Fruit fly (Drosophila melanogaster) whole organism, embryonic: ENCODE measurements around the gene RpL36.

Experiments
- Atf-2 ChIP-seq: fragments of 200-800 bp; sonication (Bioruptor generic); optimal IDR thresholded peaks from 2 replicates; lab custom pipeline; 2016; ENCODE audit warnings: missing biosample characterization, missing genetic modification characterization
- Atf3 ChIP-seq: fragments of 200-800 bp; sonication (Bioruptor generic); optimal IDR thresholded peaks from 3 replicates; lab custom pipeline; 2016; ENCODE audit warnings: missing biosample characterization, missing genetic modification characterization
- CG10267 ChIP-seq: fragments of 200-800 bp; sonication (Bioruptor generic); optimal IDR thresholded peaks from 2 replicates; lab custom pipeline; 2018; ENCODE audit warnings: missing biosample characterization, mild to moderate bottlenecking, missing genetic modification characterization, moderate library complexity
- CG16813 ChIP-seq: fragments of 200-800 bp; sonication (Bioruptor generic); IDR thresholded peaks from 3 replicates; pipeline ENCODE4 v1.3.6; 2022; ENCODE audit warnings: missing biosample characterization, missing genetic modification characterization; ENCODE audit not compliant: partially characterized antibody
- CG16815 ChIP-seq: fragments of 200-800 bp; sonication (Bioruptor generic); optimal IDR thresholded peaks from 3 replicates; lab custom pipeline; 2017; ENCODE audit warnings: missing biosample characterization, mild to moderate bottlenecking, missing genetic modification characterization
- CG17361 ChIP-seq: fragments of 200-800 bp; sonication (Bioruptor generic); IDR thresholded peaks from 3 replicates; pipeline ENCODE4 v1.3.6; 2022; ENCODE audit warnings: missing biosample characterization, missing genetic modification characterization
- CG18764 ChIP-seq: fragments of 200-800 bp; sonication (Bioruptor generic); optimal IDR thresholded peaks from 3 replicates; lab custom pipeline; 2016; ENCODE audit warnings: missing biosample characterization, missing genetic modification characterization
- CG2712 ChIP-seq: fragments of 200-800 bp; optimal IDR thresholded peaks from 3 replicates; lab custom pipeline; 2019; ENCODE audit warnings: missing biosample characterization, mild to moderate bottlenecking, missing genetic modification characterization, moderate library complexity
- CG32772 ChIP-seq: fragments of 200-800 bp; sonication (Bioruptor generic); IDR thresholded peaks from 2 replicates; pipeline ENCODE4 v1.3.6; 2022; ENCODE audit warnings: missing biosample characterization, missing genetic modification characterization
- CG3995 ChIP-seq: fragments of 200-800 bp; sonication (Bioruptor generic); optimal IDR thresholded peaks from 3 replicates; lab custom pipeline; 2016; ENCODE audit warnings: missing biosample characterization, missing genetic modification characterization
- CG4707 ChIP-seq: fragments of 200-800 bp; sonication (Bioruptor generic); optimal IDR thresholded peaks from 2 replicates; lab custom pipeline; 2018; ENCODE audit warnings: missing biosample characterization, mild to moderate bottlenecking, missing genetic modification characterization, moderate library complexity
- CG4730 ChIP-seq: fragments of 200-800 bp; sonication (Bioruptor generic); IDR thresholded peaks from 2 replicates; pipeline ENCODE4 v1.3.6; 2022; ENCODE audit warnings: missing biosample characterization, missing genetic modification characterization
- CG6683 ChIP-seq: fragments of 200-800 bp; sonication (Bioruptor generic); optimal IDR thresholded peaks from 2 replicates; lab custom pipeline; 2017; ENCODE audit warnings: missing biosample characterization, mild to moderate bottlenecking, missing genetic modification characterization, missing genetic modification reagents
- CG6791 ChIP-seq: fragments of 200-800 bp; sonication (Bioruptor generic); IDR thresholded peaks from 3 replicates; pipeline ENCODE4 v1.3.6; 2022; ENCODE audit warnings: missing biosample characterization, missing genetic modification characterization; ENCODE audit not compliant: partially characterized antibody
- CG6813 ChIP-seq: fragments of 200-800 bp; sonication (Bioruptor generic); optimal IDR thresholded peaks from 2 replicates; lab custom pipeline; 2017; ENCODE audit warnings: missing biosample characterization, missing genetic modification characterization, mild to moderate bottlenecking, moderate library complexity, missing genetic modification reagents
- CG6854 ChIP-seq: fragments of 200-800 bp; sonication (Bioruptor generic); optimal IDR thresholded peaks from 3 replicates; lab custom pipeline; 2017; ENCODE audit warnings: missing biosample characterization, mild to moderate bottlenecking, missing genetic modification characterization
- CG7963 ChIP-seq: fragments of 200-800 bp; sonication (Bioruptor generic); IDR thresholded peaks from 3 replicates; pipeline ENCODE4 v1.3.6; 2022; ENCODE audit warnings: missing biosample characterization, missing genetic modification characterization; ENCODE audit not compliant: partially characterized antibody
- CG8281 ChIP-seq: fragments of 200-800 bp; sonication (Bioruptor generic); optimal IDR thresholded peaks from 2 replicates; lab custom pipeline; 2018; ENCODE audit warnings: missing biosample characterization, mild to moderate bottlenecking, missing genetic modification characterization, moderate library complexity
- CG8359 ChIP-seq: fragments of 200-800 bp; sonication (Bioruptor generic); optimal IDR thresholded peaks from 2 replicates; lab custom pipeline; 2017; ENCODE audit warnings: missing biosample characterization, mild to moderate bottlenecking, missing genetic modification characterization, borderline replicate concordance
- Doc2 ChIP-seq: fragments of 200-800 bp; sonication (Bioruptor generic); IDR thresholded peaks from 2 replicates; pipeline ENCODE4 v1.3.6; 2022; ENCODE audit warnings: missing biosample characterization, missing genetic modification characterization
- Dref ChIP-seq: fragments of 200-800 bp; sonication (Bioruptor generic); IDR thresholded peaks from 2 replicates; pipeline ENCODE4 v1.3.6; 2022; ENCODE audit warnings: missing biosample characterization, missing genetic modification characterization
- Hr39 ChIP-seq: fragments of >200 bp; optimal IDR thresholded peaks from 2 replicates; lab custom pipeline; 2017
- Jarid2 ChIP-seq: fragments of 200-800 bp; sonication (Bioruptor generic); optimal IDR thresholded peaks from 3 replicates; lab custom pipeline; 2017; ENCODE audit warnings: mild to moderate bottlenecking, missing biosample characterization, missing genetic modification reagents, missing genetic modification characterization
- Oaz ChIP-seq: fragments of 200-800 bp; sonication (Bioruptor generic); IDR thresholded peaks from 2 replicates; pipeline ENCODE4 v1.3.6; 2022; ENCODE audit warnings: missing biosample characterization, missing genetic modification characterization
- Pdp1 ChIP-seq, 2 experiments: fragments of 200-800 bp; sonication (Bioruptor generic); optimal IDR thresholded peaks; 3 replicates each; lab custom pipeline; 2016; ENCODE audit warnings: missing biosample characterization in 2 of 2, missing genetic modification characterization in 2 of 2, mild to moderate bottlenecking in 1 of 2, moderate library complexity in 1 of 2
- Ptx1 ChIP-seq: fragments of 200-800 bp; sonication (Bioruptor generic); IDR thresholded peaks from 2 replicates; pipeline ENCODE4 v1.3.6; 2022; ENCODE audit warnings: missing biosample characterization, missing genetic modification characterization
- Rfx ChIP-seq: fragments of 200-800 bp; sonication (Bioruptor generic); IDR thresholded peaks from 2 replicates; pipeline ENCODE4 v1.3.6; 2022; ENCODE audit warnings: missing biosample characterization, missing genetic modification characterization
- cad ChIP-seq: fragments of >200 bp; optimal IDR thresholded peaks from 2 replicates; lab custom pipeline; 2017; ENCODE audit warnings: missing biosample characterization, missing genetic modification characterization
- caup ChIP-seq: fragments of 200-800 bp; sonication (Bioruptor generic); optimal IDR thresholded peaks from 3 replicates; lab custom pipeline; 2017; ENCODE audit warnings: missing biosample characterization, mild to moderate bottlenecking, missing genetic modification characterization, moderate library complexity; ENCODE audit not compliant: severe bottlenecking
- chinmo ChIP-seq: fragments of 200-800 bp; sonication (Bioruptor generic); IDR thresholded peaks from 4 replicates; pipeline ENCODE4 v1.3.6; 2022; ENCODE audit warnings: missing biosample characterization, missing genetic modification characterization; ENCODE audit not compliant: partially characterized antibody
- dpn ChIP-seq, 2 experiments: fragments of 200-800 bp; sonication (Bioruptor generic); optimal IDR thresholded peaks; 3 replicates each; lab custom pipeline; 2016; ENCODE audit warnings: missing biosample characterization in 2 of 2, missing genetic modification characterization in 2 of 2
- fd102C ChIP-seq: fragments of 200-800 bp; sonication (Bioruptor generic); optimal IDR thresholded peaks from 2 replicates; lab custom pipeline; 2018; ENCODE audit warnings: missing biosample characterization, mild to moderate bottlenecking, missing genetic modification characterization, moderate library complexity
- fu2 ChIP-seq: fragments of 200-800 bp; sonication (Bioruptor generic); optimal IDR thresholded peaks from 2 replicates; lab custom pipeline; 2016; ENCODE audit warnings: missing biosample characterization, missing genetic modification characterization
- gce ChIP-seq: fragments of 200-800 bp; sonication (Bioruptor generic); IDR thresholded peaks from 3 replicates; pipeline ENCODE4 v1.3.6; 2022; ENCODE audit warnings: missing biosample characterization, missing genetic modification characterization
- gcm2 ChIP-seq: fragments of 200-800 bp; sonication (Bioruptor generic); optimal IDR thresholded peaks from 2 replicates; lab custom pipeline; 2016; ENCODE audit warnings: missing biosample characterization, missing genetic modification characterization
- gro ChIP-seq: fragments of 200-800 bp; sonication (Bioruptor generic); optimal IDR thresholded peaks from 2 replicates; lab custom pipeline; 2016; ENCODE audit warnings: missing biosample characterization, missing genetic modification characterization
- hb ChIP-seq: fragments of 200-800 bp; sonication (Bioruptor generic); IDR thresholded peaks from 3 replicates; pipeline ENCODE4 v1.3.6; 2022; ENCODE audit warnings: missing biosample characterization, missing genetic modification characterization; ENCODE audit not compliant: partially characterized antibody
- hth ChIP-seq: fragments of >200 bp; optimal IDR thresholded peaks from 2 replicates; lab custom pipeline; 2017; ENCODE audit warnings: inconsistent platforms
- ken ChIP-seq: fragments of 200-800 bp; sonication (Bioruptor generic); IDR thresholded peaks from 3 replicates; pipeline ENCODE4 v1.3.6; 2022; ENCODE audit warnings: missing biosample characterization, missing genetic modification characterization
- klu ChIP-seq: fragments of 200-800 bp; sonication (Bioruptor generic); IDR thresholded peaks from 2 replicates; pipeline ENCODE4 v1.3.6; 2022; ENCODE audit warnings: missing biosample characterization, missing genetic modification characterization
- nau ChIP-seq: fragments of 200-800 bp; sonication (Bioruptor generic); optimal IDR thresholded peaks from 3 replicates; lab custom pipeline; 2017; ENCODE audit warnings: missing biosample characterization, mild to moderate bottlenecking, missing genetic modification characterization, missing genetic modification reagents
- nerfin-2 ChIP-seq: fragments of 200-800 bp; sonication (Bioruptor generic); IDR thresholded peaks from 2 replicates; pipeline ENCODE4 v1.3.6; 2022; ENCODE audit warnings: missing biosample characterization, missing genetic modification characterization; ENCODE audit not compliant: partially characterized antibody
- pb ChIP-seq: fragments of 200-800 bp; sonication (Bioruptor generic); optimal IDR thresholded peaks from 3 replicates; lab custom pipeline; 2016; ENCODE audit warnings: missing biosample characterization, missing genetic modification characterization
- pnt ChIP-seq: fragments of 200-800 bp; sonication (Bioruptor generic); optimal IDR thresholded peaks from 3 replicates; lab custom pipeline; 2016; ENCODE audit warnings: missing biosample characterization, missing genetic modification characterization
- pros ChIP-seq: fragments of 200-800 bp; sonication (Bioruptor generic); optimal IDR thresholded peaks from 3 replicates; lab custom pipeline; 2019; ENCODE audit warnings: missing biosample characterization, mild to moderate bottlenecking, missing genetic modification characterization, moderate library complexity
- ranshi ChIP-seq: fragments of 200-800 bp; sonication (Bioruptor generic); IDR thresholded peaks from 2 replicates; pipeline ENCODE4 v1.3.6; 2022; ENCODE audit warnings: missing biosample characterization, missing genetic modification characterization
- rib ChIP-seq: fragments of 200-800 bp; sonication (Bioruptor generic); IDR thresholded peaks from 2 replicates; pipeline ENCODE4 v1.3.6; 2022; ENCODE audit warnings: missing biosample characterization, missing genetic modification characterization
- sd ChIP-seq: fragments of 200-800 bp; sonication (Bioruptor generic); optimal IDR thresholded peaks from 3 replicates; lab custom pipeline; 2018; ENCODE audit warnings: missing biosample characterization, mild to moderate bottlenecking, missing genetic modification characterization, moderate library complexity
- shn ChIP-seq: fragments of 200-800 bp; sonication (Bioruptor generic); optimal IDR thresholded peaks from 3 replicates; lab custom pipeline; 2016; ENCODE audit warnings: missing biosample characterization, missing genetic modification characterization
- tin ChIP-seq: fragments of 200-800 bp; sonication (Bioruptor generic); optimal IDR thresholded peaks from 3 replicates; lab custom pipeline; 2016; ENCODE audit warnings: missing biosample characterization, missing genetic modification characterization
- tx ChIP-seq: fragments of 200-800 bp; sonication (Bioruptor generic); optimal IDR thresholded peaks from 2 replicates; lab custom pipeline; 2016; ENCODE audit warnings: missing biosample characterization, missing genetic modification characterization

Gene RpL36

DNA sequence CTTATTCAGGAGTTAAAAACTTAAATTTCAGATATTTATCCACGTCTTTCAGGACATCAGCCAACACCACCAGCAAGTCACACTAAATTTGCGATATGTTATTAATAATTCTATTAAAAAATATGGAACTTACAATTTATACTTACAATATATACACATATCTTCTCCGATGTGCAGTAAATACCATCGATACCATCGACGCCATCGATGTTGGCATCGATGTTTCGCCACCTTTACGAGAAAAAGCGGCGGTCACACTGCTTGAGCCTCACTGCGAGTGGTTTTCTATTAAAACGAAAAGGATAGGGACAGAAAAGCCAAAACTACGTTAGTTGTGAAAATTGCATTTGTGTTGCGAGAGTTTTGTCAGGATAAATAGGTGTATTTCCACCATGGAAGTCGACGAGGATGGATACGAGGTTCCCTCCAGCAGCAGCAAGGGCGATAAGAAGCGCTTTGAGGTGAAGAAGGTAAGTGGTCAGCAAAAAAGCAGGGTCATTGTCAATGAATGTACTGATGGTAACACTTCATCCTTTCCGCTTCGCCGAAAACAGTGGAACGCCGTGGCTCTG is 17.9 kb upstream of the RpL36 start, which contains the start of gene Roc1a (continued):
- no peak for TF ChIP-seq CG6683 (GFP tag; lab: Kevin White, UChicago)
- TF ChIP-seq pnt (GFP tag; lab: Kevin White, UChicago), result no peak
- no peak for TF ChIP-seq CG6854 (GFP tag; lab: Kevin White, UChicago)
- TF ChIP-seq nerfin-2 (GFP tag; lab: Robert Waterston, UW), result peak; percentile 42
- no peak for TF ChIP-seq tx (GFP tag; lab: Kevin White, UChicago)
- TF ChIP-seq nau (GFP tag; lab: Kevin White, UChicago), result no peak
- no peak for TF ChIP-seq pros (GFP tag; lab: Kevin White, UChicago)
- no peak for TF ChIP-seq tin (GFP tag; lab: Kevin White, UChicago)
- TF ChIP-seq Pdp1 (GFP tag; optimal IDR thresholded peaks at IDR 0.05; lab: Kevin White, UChicago), result no peak
- no peak for TF ChIP-seq CG16815 (GFP tag; lab: Kevin White, UChicago)
- TF ChIP-seq klu (GFP tag; lab: Robert Waterston, UW), result no peak
- TF ChIP-seq CG16813 (GFP tag; lab: Robert Waterston, UW), result peak; percentile 73
- TF ChIP-seq fd102C (GFP tag; lab: Kevin White, UChicago), result no peak
- TF ChIP-seq Atf-2 (GFP tag; lab: Kevin White, UChicago), result no peak
- no peak for TF ChIP-seq Hr39 (lab: Kevin White, UChicago)
- no peak for TF ChIP-seq rib (GFP tag; lab: Robert Waterston, UW)
- TF ChIP-seq caup (GFP tag; lab: Kevin White, UChicago), result no peak
- TF ChIP-seq Atf3 (GFP tag; lab: Kevin White, UChicago), result no peak
- peak; percentile 68; the same call in 2 of the 3 replicates for TF ChIP-seq hb (GFP tag; lab: Robert Waterston, UW)
- peak; percentile 35; the same call in 1 of the 2 replicates for TF ChIP-seq Rfx (GFP tag; lab: Robert Waterston, UW)
- no peak for TF ChIP-seq CG3995
- TF ChIP-seq gcm2 (GFP tag; lab: Kevin White, UChicago), result no peak
- no peak for TF ChIP-seq CG6813 (GFP tag; lab: Kevin White, UChicago)
- no peak for TF ChIP-seq sd (tag; lab: Kevin White, UChicago)
- TF ChIP-seq CG10267 (tag; lab: Kevin White, UChicago), result no peak
- no peak for TF ChIP-seq gce (GFP tag; lab: Robert Waterston, UW)
- TF ChIP-seq hth (lab: Kevin White, UChicago), result no peak
- no peak for TF ChIP-seq CG8359 (GFP tag; lab: Kevin White, UChicago)
- no peak for TF ChIP-seq Oaz
- TF ChIP-seq gro (GFP tag; lab: Kevin White, UChicago), result no peak
- no peak for TF ChIP-seq CG4707 (GFP tag; lab: Kevin White, UChicago)
- no peak for TF ChIP-seq fu2 (GFP tag; lab: Kevin White, UChicago)
- no peak for TF ChIP-seq Jarid2 (GFP tag; lab: Kevin White, UChicago)
- no peak for TF ChIP-seq ranshi
- TF ChIP-seq CG6791, result peak; percentile 79
- no peak for TF ChIP-seq CG18764 (GFP tag; lab: Kevin White, UChicago)
- TF ChIP-seq Dref (GFP tag; lab: Robert Waterston, UW), result peak; percentile 84
- TF ChIP-seq chinmo (GFP tag; lab: Robert Waterston, UW), result peak; percentile 79; the same call in 3 of the 4 replicates
- peak; percentile 78 for TF ChIP-seq CG7963 (GFP tag; lab: Robert Waterston, UW)
- TF ChIP-seq pb (GFP tag; lab: Kevin White, UChicago), result no peak
- no peak for TF ChIP-seq shn (GFP tag; lab: Kevin White, UChicago)
- TF ChIP-seq dpn (GFP tag; optimal IDR thresholded peaks at IDR 0.05; lab: Kevin White, UChicago), result no peak
- peak; percentile 59; the same call in 1 of the 3 replicates for TF ChIP-seq CG17361 (GFP tag; lab: Robert Waterston, UW)
- TF ChIP-seq CG32772 (GFP tag; lab: Robert Waterston, UW), result no peak
- TF ChIP-seq CG8281 (tag; lab: Kevin White, UChicago), result no peak
- TF ChIP-seq ken (GFP tag; lab: Robert Waterston, UW), result no peak
- peak; percentile 25 for TF ChIP-seq CG2712 (tag; lab: Kevin White, UChicago)
- no peak for TF ChIP-seq Ptx1 (GFP tag; lab: Robert Waterston, UW)
- TF ChIP-seq Doc2 (GFP tag; lab: Robert Waterston, UW), result no peak
- TF ChIP-seq cad (GFP tag; lab: Kevin White, UChicago), result no peak
- no peak for TF ChIP-seq CG4730 (GFP tag; lab: Robert Waterston, UW)
